Fruit fly (Drosophila melanogaster) whole organism, embryonic: Measurements from ENCODE around the gene Fign.

Experiments
- ATbp ChIP-seq: fragments of 200-800 bp; sonication (Bioruptor generic); optimal IDR thresholded peaks from 2 replicates; lab custom pipeline; 2017; ENCODE audit warnings: missing biosample characterization, mild to moderate bottlenecking, missing genetic modification characterization, missing genetic modification reagents
- Antp ChIP-seq: fragments of 200-800 bp; sonication (Bioruptor generic); optimal IDR thresholded peaks from 3 replicates; lab custom pipeline; 2016; ENCODE audit warnings: missing biosample characterization, missing genetic modification characterization
- Atf6 ChIP-seq: fragments of 200-800 bp; sonication (Bioruptor generic); IDR thresholded peaks from 2 replicates; pipeline ENCODE4 v1.3.6; 2022; ENCODE audit warnings: missing biosample characterization, missing genetic modification characterization
- CG10267 ChIP-seq: fragments of 200-800 bp; sonication (Bioruptor generic); optimal IDR thresholded peaks from 2 replicates; lab custom pipeline; 2018; ENCODE audit warnings: missing biosample characterization, mild to moderate bottlenecking, missing genetic modification characterization, moderate library complexity
- CG11093 ChIP-seq: fragments of 200-800 bp; sonication (Bioruptor generic); IDR thresholded peaks from 3 replicates; pipeline ENCODE4 v1.3.6; 2022; ENCODE audit warnings: missing biosample characterization, missing genetic modification characterization
- CG13123 ChIP-seq: fragments of 200-800 bp; sonication (Bioruptor generic); optimal IDR thresholded peaks from 2 replicates; lab custom pipeline; 2016; ENCODE audit warnings: missing biosample characterization, missing genetic modification characterization
- CG13296 ChIP-seq: fragments of 200-800 bp; sonication (Bioruptor generic); optimal IDR thresholded peaks from 3 replicates; lab custom pipeline; 2018; ENCODE audit warnings: missing biosample characterization, mild to moderate bottlenecking, missing genetic modification characterization
- CG15696 ChIP-seq: fragments of 200-800 bp; sonication (Bioruptor generic); optimal IDR thresholded peaks from 2 replicates; lab custom pipeline; 2019; ENCODE audit warnings: missing biosample characterization, mild to moderate bottlenecking, missing genetic modification characterization, moderate library complexity
- CG17359 ChIP-seq: fragments of 200-800 bp; sonication (Bioruptor generic); optimal IDR thresholded peaks from 3 replicates; lab custom pipeline; 2018; ENCODE audit warnings: missing biosample characterization, mild to moderate bottlenecking, missing genetic modification characterization, moderate library complexity
- CG17912 ChIP-seq: fragments of 200-800 bp; sonication (Bioruptor generic); optimal IDR thresholded peaks from 2 replicates; lab custom pipeline; 2018; ENCODE audit warnings: missing biosample characterization, mild to moderate bottlenecking, missing genetic modification characterization
- CG2199 ChIP-seq: fragments of 200-800 bp; sonication (Bioruptor generic); IDR thresholded peaks from 3 replicates; pipeline ENCODE4 v1.3.6; 2022; ENCODE audit warnings: missing biosample characterization, missing genetic modification characterization
- CG2202 ChIP-seq: fragments of 200-800 bp; sonication (Bioruptor generic); optimal IDR thresholded peaks from 2 replicates; lab custom pipeline; 2018; ENCODE audit warnings: missing biosample characterization, mild to moderate bottlenecking, missing genetic modification characterization
- CG3847 ChIP-seq: fragments of 200-800 bp; sonication (Bioruptor generic); IDR thresholded peaks from 2 replicates; pipeline ENCODE4 v1.3.6; 2022; ENCODE audit warnings: missing biosample characterization, missing genetic modification characterization
- CG42726 ChIP-seq: fragments of 200-800 bp; sonication (Bioruptor generic); IDR thresholded peaks from 2 replicates; pipeline ENCODE4 v1.3.6; 2022; ENCODE audit warnings: missing biosample characterization, missing genetic modification characterization; ENCODE audit not compliant: partially characterized antibody
- CG4282 ChIP-seq: fragments of 200-800 bp; sonication (Bioruptor generic); optimal IDR thresholded peaks from 2 replicates; lab custom pipeline; 2016; ENCODE audit warnings: missing biosample characterization, missing genetic modification characterization
- CG4328 ChIP-seq: fragments of 200-800 bp; sonication (Bioruptor generic); optimal IDR thresholded peaks from 3 replicates; lab custom pipeline; 2017; ENCODE audit warnings: missing biosample characterization, missing genetic modification reagents, missing genetic modification characterization
- Camta ChIP-seq: fragments of 200-800 bp; sonication (Bioruptor generic); optimal IDR thresholded peaks from 2 replicates; lab custom pipeline; 2016; ENCODE audit warnings: missing biosample characterization, missing genetic modification characterization
- HLH4C ChIP-seq: fragments of 200-800 bp; sonication (Bioruptor generic); IDR thresholded peaks from 3 replicates; pipeline ENCODE4 v1.3.6; 2022; ENCODE audit warnings: missing biosample characterization, missing genetic modification characterization; ENCODE audit not compliant: partially characterized antibody
- HmgZ ChIP-seq: fragments of 200-800 bp; sonication (Bioruptor generic); optimal IDR thresholded peaks from 2 replicates; lab custom pipeline; 2018; ENCODE audit warnings: missing biosample characterization, mild to moderate bottlenecking, missing genetic modification characterization
- Hsf ChIP-seq: fragments of 200-800 bp; sonication (Bioruptor generic); optimal IDR thresholded peaks from 3 replicates; lab custom pipeline; 2016; ENCODE audit warnings: missing biosample characterization, missing genetic modification characterization
- Jarid2 ChIP-seq: fragments of 200-800 bp; sonication (Bioruptor generic); optimal IDR thresholded peaks from 3 replicates; lab custom pipeline; 2017; ENCODE audit warnings: mild to moderate bottlenecking, missing biosample characterization, missing genetic modification reagents, missing genetic modification characterization
- MBD-R2 ChIP-seq: fragments of 200-800 bp; sonication (Bioruptor generic); IDR thresholded peaks from 2 replicates; pipeline ENCODE4 v1.3.6; 2022; ENCODE audit warnings: missing biosample characterization, missing genetic modification characterization
- MTF-1 ChIP-seq: fragments of 200-800 bp; sonication (Bioruptor generic); optimal IDR thresholded peaks from 2 replicates; lab custom pipeline; 2018; ENCODE audit warnings: missing biosample characterization, mild to moderate bottlenecking, missing genetic modification characterization, borderline replicate concordance
- Nf-YA ChIP-seq: fragments of 200-800 bp; sonication (Bioruptor generic); IDR thresholded peaks from 2 replicates; pipeline ENCODE4 v1.3.6; 2022; ENCODE audit warnings: missing biosample characterization, missing genetic modification characterization
- Optix ChIP-seq: fragments of 200-800 bp; sonication (Bioruptor generic); IDR thresholded peaks from 3 replicates; pipeline ENCODE4 v1.3.6; 2022; ENCODE audit warnings: missing biosample characterization, missing genetic modification characterization
- Ptx1 ChIP-seq: fragments of 200-800 bp; sonication (Bioruptor generic); IDR thresholded peaks from 2 replicates; pipeline ENCODE4 v1.3.6; 2022; ENCODE audit warnings: missing biosample characterization, missing genetic modification characterization
- Rx ChIP-seq: fragments of 200-800 bp; sonication (Bioruptor generic); IDR thresholded peaks from 2 replicates; pipeline ENCODE4 v1.3.6; 2022; ENCODE audit warnings: missing biosample characterization, missing genetic modification characterization
- Sry-β ChIP-seq: fragments of 200-800 bp; sonication (Bioruptor generic); optimal IDR thresholded peaks from 2 replicates; lab custom pipeline; 2018; ENCODE audit warnings: missing biosample characterization, mild to moderate bottlenecking, missing genetic modification characterization, moderate library complexity
- Ssrp ChIP-seq: fragments of 200-800 bp; sonication (Bioruptor generic); optimal IDR thresholded peaks from 2 replicates; lab custom pipeline; 2018; ENCODE audit warnings: missing biosample characterization, mild to moderate bottlenecking, missing genetic modification characterization, moderate library complexity
- Tbp ChIP-seq: fragments of >200 bp; optimal IDR thresholded peaks from 2 replicates; lab custom pipeline; 2018; ENCODE audit warnings: missing biosample characterization, missing genetic modification characterization
- ab ChIP-seq: fragments of 200-800 bp; sonication (Bioruptor generic); optimal IDR thresholded peaks from 2 replicates; lab custom pipeline; 2016; ENCODE audit warnings: missing biosample characterization, missing genetic modification characterization
- al ChIP-seq: fragments of 200-800 bp; sonication (Bioruptor generic); IDR thresholded peaks from 2 replicates; pipeline ENCODE4 v1.3.6; 2022; ENCODE audit warnings: missing biosample characterization, missing genetic modification characterization
- br ChIP-seq: fragments of >200 bp; optimal IDR thresholded peaks from 2 replicates; lab custom pipeline; 2017
- btn ChIP-seq: fragments of 200-800 bp; sonication (Bioruptor generic); optimal IDR thresholded peaks from 2 replicates; lab custom pipeline; 2016; ENCODE audit warnings: missing biosample characterization, missing genetic modification characterization
- dan ChIP-seq: fragments of 200-800 bp; sonication (Bioruptor generic); IDR thresholded peaks from 2 replicates; pipeline ENCODE4 v1.3.6; 2022; ENCODE audit warnings: missing biosample characterization, missing genetic modification characterization
- dimm ChIP-seq: fragments of 200-800 bp; sonication (Bioruptor generic); IDR thresholded peaks from 2 replicates; pipeline ENCODE4 v1.3.6; 2022; ENCODE audit warnings: missing biosample characterization, missing genetic modification characterization
- fd3F ChIP-seq: fragments of 200-800 bp; sonication (Bioruptor generic); optimal IDR thresholded peaks from 2 replicates; lab custom pipeline; 2018; ENCODE audit warnings: missing biosample characterization, mild to moderate bottlenecking, missing genetic modification characterization, moderate library complexity
- fu2 ChIP-seq: fragments of 200-800 bp; sonication (Bioruptor generic); optimal IDR thresholded peaks from 2 replicates; lab custom pipeline; 2016; ENCODE audit warnings: missing biosample characterization, missing genetic modification characterization
- hb ChIP-seq: fragments of 200-800 bp; sonication (Bioruptor generic); IDR thresholded peaks from 3 replicates; pipeline ENCODE4 v1.3.6; 2022; ENCODE audit warnings: missing biosample characterization, missing genetic modification characterization; ENCODE audit not compliant: partially characterized antibody
- ind ChIP-seq: fragments of 200-800 bp; sonication (Bioruptor generic); optimal IDR thresholded peaks from 3 replicates; lab custom pipeline; 2016; ENCODE audit warnings: missing biosample characterization, missing genetic modification characterization
- jigr1 ChIP-seq: fragments of 200-800 bp; sonication (Bioruptor generic); IDR thresholded peaks from 3 replicates; pipeline ENCODE4 v1.3.6; 2022; ENCODE audit warnings: missing biosample characterization, missing genetic modification characterization
- jumu ChIP-seq: fragments of 200-800 bp; sonication (Bioruptor generic); optimal IDR thresholded peaks from 3 replicates; lab custom pipeline; 2016; ENCODE audit warnings: missing biosample characterization, missing genetic modification characterization
- oc ChIP-seq: fragments of 200-800 bp; sonication (Bioruptor generic); optimal IDR thresholded peaks from 2 replicates; lab custom pipeline; 2018; ENCODE audit warnings: missing biosample characterization, mild to moderate bottlenecking, missing genetic modification characterization, moderate library complexity
- otp ChIP-seq: fragments of 200-800 bp; sonication (Bioruptor generic); IDR thresholded peaks from 3 replicates; pipeline ENCODE4, ENCODE4 v1.3.6; 2022; ENCODE audit warnings: missing biosample characterization, missing genetic modification characterization
- pros ChIP-seq: fragments of 200-800 bp; sonication (Bioruptor generic); optimal IDR thresholded peaks from 3 replicates; lab custom pipeline; 2019; ENCODE audit warnings: missing biosample characterization, mild to moderate bottlenecking, missing genetic modification characterization, moderate library complexity
- rib ChIP-seq: fragments of 200-800 bp; sonication (Bioruptor generic); IDR thresholded peaks from 2 replicates; pipeline ENCODE4 v1.3.6; 2022; ENCODE audit warnings: missing biosample characterization, missing genetic modification characterization
- slou ChIP-seq: fragments of 200-800 bp; sonication (Bioruptor generic); optimal IDR thresholded peaks from 3 replicates; lab custom pipeline; 2016; ENCODE audit warnings: missing biosample characterization, missing genetic modification characterization
- toy ChIP-seq: fragments of 200-800 bp; sonication (Bioruptor generic); IDR thresholded peaks from 2 replicates; pipeline ENCODE4 v1.3.6; 2022; ENCODE audit warnings: missing biosample characterization, missing genetic modification characterization
- wdn ChIP-seq: fragments of 200-800 bp; sonication (Bioruptor generic); IDR thresholded peaks from 2 replicates; pipeline ENCODE4 v1.3.6; 2022; ENCODE audit warnings: missing biosample characterization, missing genetic modification characterization
- zfh2 ChIP-seq: fragments of 200-800 bp; sonication (Bioruptor generic); optimal IDR thresholded peaks from 2 replicates; lab custom pipeline; 2016; ENCODE audit warnings: missing biosample characterization, missing genetic modification characterization

The Fign gene

DNA sequence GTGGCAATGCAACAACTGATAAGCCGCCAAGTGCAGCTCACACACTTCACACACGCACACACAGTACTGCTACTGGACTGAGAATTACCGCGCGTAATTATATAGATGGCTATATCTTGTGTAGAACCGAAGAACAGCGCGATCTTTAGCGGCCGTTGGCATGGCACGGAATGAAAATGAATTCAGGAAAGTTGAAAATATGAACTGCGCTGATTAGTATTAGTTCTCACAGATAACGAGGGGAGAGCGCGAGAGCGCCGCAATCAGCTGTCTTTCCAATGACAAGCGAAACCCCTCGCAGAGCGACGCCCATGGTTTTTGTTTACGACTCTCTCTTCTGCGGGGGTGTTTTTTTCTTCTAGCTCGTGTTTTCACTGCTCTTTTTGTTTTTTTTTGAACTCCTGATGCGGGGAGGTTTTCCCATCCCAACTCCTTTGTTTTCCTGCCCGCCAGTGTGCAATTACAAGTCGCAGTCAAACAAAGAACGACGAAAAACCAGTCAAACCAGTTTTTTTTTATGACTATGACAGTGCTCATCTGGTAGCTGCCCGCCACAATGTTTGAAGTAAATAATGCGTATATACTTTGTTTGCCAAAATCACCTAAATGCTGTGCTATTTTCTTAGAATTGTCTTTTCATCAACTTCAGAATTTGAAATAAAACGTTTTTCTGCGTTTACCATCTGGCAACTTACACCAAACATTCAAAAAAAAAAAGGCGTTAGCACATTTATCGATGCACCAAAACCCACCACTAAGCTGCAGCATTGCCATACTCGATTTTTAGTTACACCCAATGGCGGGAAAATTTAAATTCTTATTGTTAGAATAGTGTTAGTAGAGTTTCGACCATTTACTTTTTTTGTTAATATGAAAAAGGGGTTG is 16.5 kb downstream of the Fign start, which contains the start of gene CG9663 (continued):
- no peak; the same call in 1 of the 2 replicates for TF ChIP-seq MBD-R2 (GFP tag; lab: Robert Waterston, UW)
- 0 out of 2 replicates have a peak, but pooled peaks have one; percentile 6 for TF ChIP-seq Nf-YA (GFP tag; lab: Robert Waterston, UW)
- TF ChIP-seq slou: no peak
- TF ChIP-seq CG15696: no peak
- TF ChIP-seq wdn (GFP tag; lab: Robert Waterston, UW): no peak; the same call in 1 of the 2 replicates
- peak; percentile 46; the same call in 1 of the 2 replicates for TF ChIP-seq rib
- TF ChIP-seq Rx (GFP tag; lab: Robert Waterston, UW): no peak; the same call in 1 of the 2 replicates
- TF ChIP-seq Ptx1: peak; percentile 28
- TF ChIP-seq Antp: peak; percentile 7
- TF ChIP-seq Jarid2 (GFP tag; lab: Kevin White, UChicago): peak; percentile 82
- no peak for TF ChIP-seq ATbp
- no peak for TF ChIP-seq Ssrp (tag; lab: Kevin White, UChicago)
- TF ChIP-seq CG17359 (tag; lab: Kevin White, UChicago): no peak
- no peak for TF ChIP-seq CG42726
- no peak for TF ChIP-seq jumu
- TF ChIP-seq Hsf (GFP tag; lab: Kevin White, UChicago): no peak
- no peak for TF ChIP-seq CG11093 (GFP tag; lab: Robert Waterston, UW)
- TF ChIP-seq toy (GFP tag; lab: Robert Waterston, UW): no peak
- TF ChIP-seq otp: no peak; the same call in 2 of the 3 replicates
- no peak for TF ChIP-seq Camta (GFP tag; lab: Kevin White, UChicago)
- TF ChIP-seq CG10267 (tag; lab: Kevin White, UChicago): peak; percentile 57
- TF ChIP-seq MTF-1 (GFP tag; lab: Kevin White, UChicago): no peak
- no peak for TF ChIP-seq br (lab: Kevin White, UChicago)
- no peak for TF ChIP-seq dimm (GFP tag; lab: Robert Waterston, UW)
- TF ChIP-seq Tbp (GFP tag; lab: Kevin White, UChicago): no peak
- peak; percentile 94 for TF ChIP-seq pros (GFP tag; lab: Kevin White, UChicago)
- TF ChIP-seq Atf6: peak; percentile 14; the same call in 1 of the 2 replicates
- no peak for TF ChIP-seq CG2202 (tag; lab: Kevin White, UChicago)
- TF ChIP-seq CG17912 (GFP tag; lab: Kevin White, UChicago): no peak
- TF ChIP-seq fu2 (GFP tag; lab: Kevin White, UChicago): no peak
- peak; percentile 24 for TF ChIP-seq zfh2 (GFP tag; lab: Kevin White, UChicago)
- TF ChIP-seq Sry-β (GFP tag; lab: Kevin White, UChicago): no peak
- TF ChIP-seq HmgZ (tag; lab: Kevin White, UChicago): peak; percentile 46
- TF ChIP-seq Optix (GFP tag; lab: Robert Waterston, UW): no peak
- peak; percentile 27 for TF ChIP-seq CG4282 (GFP tag; lab: Kevin White, UChicago)
- peak; percentile 25 for TF ChIP-seq ab (GFP tag; lab: Kevin White, UChicago)
- no peak for TF ChIP-seq CG13123 (GFP tag; lab: Kevin White, UChicago)
- no peak for TF ChIP-seq ind
- TF ChIP-seq jigr1: no peak
- no peak for TF ChIP-seq btn (GFP tag; lab: Kevin White, UChicago)
- no peak for TF ChIP-seq hb (GFP tag; lab: Robert Waterston, UW)
- TF ChIP-seq oc (tag; lab: Kevin White, UChicago): peak; percentile 31
- no peak for TF ChIP-seq al (GFP tag; lab: Robert Waterston, UW)
- no peak for TF ChIP-seq CG4328 (GFP tag; lab: Kevin White, UChicago)
- TF ChIP-seq CG13296 (GFP tag; lab: Kevin White, UChicago): peak; percentile 43
- peak; percentile 45 for TF ChIP-seq CG3847
- no peak for TF ChIP-seq dan (GFP tag; lab: Robert Waterston, UW)
- peak; percentile 39; the same call in 1 of the 3 replicates for TF ChIP-seq HLH4C
- peak; percentile 88; the same call in 2 of the 3 replicates for TF ChIP-seq CG2199 (GFP tag; lab: Robert Waterston, UW)
- TF ChIP-seq fd3F: no peak
